Fruit fly (Drosophila melanogaster) whole organism: Measurements from ENCODE around the gene Vajk2.

Experiments
- Dll ChIP-seq: fragments of >200 bp; optimal IDR thresholded peaks from 2 replicates; lab custom pipeline; 2017
- pan ChIP-seq: fragments of >200 bp; optimal IDR thresholded peaks from 2 replicates; lab custom pipeline; 2017

DNA sequence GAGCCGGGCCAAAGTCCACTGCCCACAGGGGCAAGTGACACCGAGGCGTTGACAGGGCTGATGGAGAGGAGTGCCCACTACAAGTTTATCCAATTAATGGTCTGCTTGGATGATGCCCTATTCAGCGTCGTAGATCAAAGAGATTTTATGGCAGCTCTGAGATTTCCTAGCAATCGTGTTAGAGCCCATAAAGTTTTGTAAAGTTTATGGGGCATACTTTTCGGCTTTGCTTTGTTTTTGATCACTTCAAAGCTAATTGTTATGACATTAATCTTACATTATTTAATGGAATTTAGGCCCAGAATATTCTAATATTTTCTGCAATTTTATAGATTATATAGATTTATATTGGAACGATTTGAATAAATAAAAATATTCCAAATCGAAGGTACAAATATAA is 25.9 kb upstream of the Vajk2 start:
- TF ChIP-seq pan (lab: Kevin White, UChicago) (no peak), Dll (no peak)
